Fruit fly (Drosophila melanogaster): Measurements from ENCODE around the gene CG13315.

The CG13315 gene

dm6 chr3L:9096648-9097047 is at the start of gene CG13315:
Gene CG13315 (plus strand): TSS chr3L:9096877.
- no peak for TF ChIP-seq D1 (tag; optimal IDR thresholded peaks at IDR 0.05)
- no peak for TF ChIP-seq CG34367 (tag; optimal IDR thresholded peaks at IDR 0.05)
- TF ChIP-seq CG10348 (GFP tag; IDR thresholded peaks at IDR 0.05): no peak
- TF ChIP-seq CG14655 (GFP tag; optimal IDR thresholded peaks at IDR 0.05): no peak
- no peak for TF ChIP-seq gl (tag; optimal IDR thresholded peaks at IDR 0.05)
- TF ChIP-seq rn (GFP tag; IDR thresholded peaks at IDR 0.05): no peak
- TF ChIP-seq CG32121 (GFP tag; IDR thresholded peaks at IDR 0.05): no peak
- TF ChIP-seq Ets98B (GFP tag; IDR thresholded peaks at IDR 0.05): no peak
- no peak for TF ChIP-seq CG8301 (tag; optimal IDR thresholded peaks at IDR 0.05)
- TF ChIP-seq Pif1A (GFP tag; optimal IDR thresholded peaks at IDR 0.05): no peak
- TF ChIP-seq CG17806 (tag; optimal IDR thresholded peaks at IDR 0.05): no peak
- TF ChIP-seq Snoo (tag; optimal IDR thresholded peaks at IDR 0.05): no peak
- no peak for TF ChIP-seq CG12605 (GFP tag; IDR thresholded peaks at IDR 0.05)
- no peak for TF ChIP-seq CG13204 (GFP tag; optimal IDR thresholded peaks at IDR 0.05)
- TF ChIP-seq CG4496 (GFP tag; IDR thresholded peaks at IDR 0.05): no peak
- TF ChIP-seq fd96Ca (GFP tag; IDR thresholded peaks at IDR 0.05): no peak
- TF ChIP-seq CG15710 (tag; optimal IDR thresholded peaks at IDR 0.05): no peak
- TF ChIP-seq Pif1B (GFP tag; optimal IDR thresholded peaks at IDR 0.05): no peak
- TF ChIP-seq EcR (GFP tag; optimal IDR thresholded peaks at IDR 0.05): no peak

- TF ChIP-seq CG13204 (GFP tag; optimal IDR thresholded peaks at IDR 0.05) (no peak), CG4496 (GFP tag; IDR thresholded peaks at IDR 0.05) (peak; percentile 55; the same call in 2 of the 3 replicates)
Measured at dm6 chr3L:9047062-9047461, 49.6 kb upstream of the CG13315 start, which contains the start of gene Argk2. Gene Argk2 (plus strand): TSS chr3L:9047439.

DNA sequence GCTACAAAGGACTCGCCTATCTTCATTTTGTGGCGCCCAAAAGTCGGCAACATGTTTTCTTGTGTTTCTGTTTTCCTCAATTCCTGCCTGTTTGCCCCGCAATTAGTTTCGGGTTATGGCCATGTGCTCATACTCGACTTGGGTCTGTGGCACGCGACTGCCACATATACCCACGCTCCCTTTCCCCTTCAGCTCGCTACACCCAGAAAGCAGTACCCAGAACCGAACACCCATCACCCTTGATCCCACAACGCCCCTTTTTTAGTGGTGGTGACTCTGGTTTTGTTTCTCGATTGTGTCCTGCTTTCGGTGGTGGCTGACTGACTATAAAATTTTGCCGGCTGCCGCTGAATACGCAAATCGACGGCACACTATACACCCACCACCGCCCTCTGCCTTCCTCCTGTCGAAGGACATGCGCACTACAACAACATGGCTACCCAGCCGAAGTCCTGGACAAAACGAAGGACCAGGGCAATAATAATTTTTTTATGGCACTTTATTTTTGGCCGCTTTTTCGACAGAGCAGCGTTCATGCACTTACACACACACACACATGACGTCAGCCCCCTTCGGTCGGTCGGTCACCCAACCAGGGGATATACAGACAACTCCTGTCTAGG is 46.1 kb upstream of the CG13315 start:
- no peak for TF ChIP-seq gl (tag; optimal IDR thresholded peaks at IDR 0.05)
- TF ChIP-seq D1 (tag; optimal IDR thresholded peaks at IDR 0.05): no peak
- no peak for TF ChIP-seq Pif1B (GFP tag; optimal IDR thresholded peaks at IDR 0.05)
- TF ChIP-seq Ets98B (GFP tag; IDR thresholded peaks at IDR 0.05): no peak
- no peak for TF ChIP-seq rn (GFP tag; IDR thresholded peaks at IDR 0.05)
- TF ChIP-seq CG12605 (GFP tag; IDR thresholded peaks at IDR 0.05): no peak
- TF ChIP-seq CG8301 (tag; optimal IDR thresholded peaks at IDR 0.05): no peak
- TF ChIP-seq CG4496 (GFP tag; IDR thresholded peaks at IDR 0.05): no peak

dm6 chr3L:9051830-9052259 is 44.8 kb upstream of the CG13315 start:
- TF ChIP-seq CG8301 (tag; optimal IDR thresholded peaks at IDR 0.05) (no peak), CG4496 (GFP tag; IDR thresholded peaks at IDR 0.05) (no peak), CG34367 (tag; optimal IDR thresholded peaks at IDR 0.05) (no peak), CG14655 (GFP tag; optimal IDR thresholded peaks at IDR 0.05) (no peak), Pif1A (GFP tag; optimal IDR thresholded peaks at IDR 0.05) (no peak), D1 (tag; optimal IDR thresholded peaks at IDR 0.05) (no peak), rn (GFP tag; IDR thresholded peaks at IDR 0.05) (no peak), Pif1B (GFP tag; optimal IDR thresholded peaks at IDR 0.05) (no peak), CG32121 (GFP tag; IDR thresholded peaks at IDR 0.05) (no peak), Ets98B (GFP tag; IDR thresholded peaks at IDR 0.05) (no peak), CG10348 (GFP tag; IDR thresholded peaks at IDR 0.05) (no peak), CG13204 (GFP tag; optimal IDR thresholded peaks at IDR 0.05) (no peak), gl (tag; optimal IDR thresholded peaks at IDR 0.05) (no peak), CG12605 (GFP tag; IDR thresholded peaks at IDR 0.05) (no peak)

DNA sequence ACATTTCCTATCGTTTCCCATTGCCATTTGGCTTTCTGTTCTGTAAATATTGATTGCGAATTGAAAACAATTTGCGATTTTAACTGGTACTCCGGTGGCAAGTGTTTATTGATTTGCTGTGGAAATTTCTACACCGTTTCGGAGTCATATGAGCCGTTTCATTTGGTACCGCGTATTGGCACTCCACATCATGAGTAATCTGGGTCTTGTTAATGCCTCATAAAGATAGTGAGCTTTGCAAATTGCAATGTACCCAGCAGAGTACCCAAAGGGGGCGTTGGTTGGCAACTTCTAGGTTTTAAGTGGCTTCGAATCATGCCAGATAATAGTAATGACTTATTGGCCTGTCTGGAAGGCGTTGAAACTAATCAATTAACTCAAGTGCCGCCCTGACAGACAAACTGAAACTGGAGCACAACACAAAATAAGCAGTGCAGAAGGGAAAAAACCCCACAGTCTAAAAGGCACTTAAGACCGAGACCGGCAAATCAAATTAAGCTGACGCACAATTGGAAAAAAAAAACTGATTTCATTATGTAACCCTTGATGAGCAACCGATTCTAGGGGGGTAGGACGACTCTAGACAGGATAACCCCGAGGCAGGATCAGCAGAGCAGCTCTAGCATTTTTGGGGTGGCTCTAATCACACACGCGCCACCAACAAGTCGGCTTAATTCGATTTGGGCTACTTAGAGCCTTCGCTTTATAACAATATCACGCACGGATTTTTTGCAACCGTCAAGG is 43.7 kb upstream of the CG13315 start:
- no peak for TF ChIP-seq Snoo (tag; optimal IDR thresholded peaks at IDR 0.05)
- TF ChIP-seq CG4496 (GFP tag; IDR thresholded peaks at IDR 0.05): no peak
- TF ChIP-seq fd96Ca (GFP tag; IDR thresholded peaks at IDR 0.05): no peak
- TF ChIP-seq EcR (GFP tag; optimal IDR thresholded peaks at IDR 0.05): no peak
- no peak for TF ChIP-seq Pif1B (GFP tag; optimal IDR thresholded peaks at IDR 0.05)
- TF ChIP-seq CG32121 (GFP tag; IDR thresholded peaks at IDR 0.05): no peak
- no peak for TF ChIP-seq CG17806 (tag; optimal IDR thresholded peaks at IDR 0.05)
- TF ChIP-seq CG13204 (GFP tag; optimal IDR thresholded peaks at IDR 0.05): no peak
- no peak for TF ChIP-seq CG8159 (tag; optimal IDR thresholded peaks at IDR 0.05)
- no peak for TF ChIP-seq CG10348 (GFP tag; IDR thresholded peaks at IDR 0.05)
- TF ChIP-seq Ets98B (GFP tag; IDR thresholded peaks at IDR 0.05): no peak
- no peak for TF ChIP-seq CG8301 (tag; optimal IDR thresholded peaks at IDR 0.05)
- TF ChIP-seq Pif1A (GFP tag; optimal IDR thresholded peaks at IDR 0.05): no peak
- TF ChIP-seq gl (tag; optimal IDR thresholded peaks at IDR 0.05): no peak

DNA sequence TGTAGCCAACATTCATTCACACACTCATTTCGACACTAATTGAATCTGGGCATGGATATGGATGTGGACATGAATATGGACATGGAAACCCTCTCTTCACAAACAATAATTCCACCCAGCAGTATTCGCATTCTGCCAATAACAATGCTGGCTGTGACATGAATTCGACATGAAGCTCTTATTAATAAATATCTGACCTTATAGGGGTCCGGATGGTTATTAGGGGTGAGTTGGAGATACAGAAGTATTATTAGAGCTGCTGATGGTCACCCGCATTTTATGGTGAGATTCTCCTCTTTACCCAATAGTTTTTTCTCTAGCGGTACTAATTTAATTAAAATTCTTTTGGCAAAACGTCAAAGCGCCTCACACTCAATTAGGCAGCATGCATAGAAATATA is 42.4 kb upstream of the CG13315 start:
- TF ChIP-seq CG9948 (tag; optimal IDR thresholded peaks at IDR 0.05) (no peak), Ets98B (GFP tag; IDR thresholded peaks at IDR 0.05) (no peak), D1 (tag; optimal IDR thresholded peaks at IDR 0.05) (no peak), CG10348 (GFP tag; IDR thresholded peaks at IDR 0.05) (no peak), CG8159 (tag; optimal IDR thresholded peaks at IDR 0.05) (no peak), CG13204 (GFP tag; optimal IDR thresholded peaks at IDR 0.05) (no peak), fd96Ca (GFP tag; IDR thresholded peaks at IDR 0.05) (no peak), CG4496 (GFP tag; IDR thresholded peaks at IDR 0.05) (no peak), CG14655 (GFP tag; optimal IDR thresholded peaks at IDR 0.05) (no peak), CG32121 (GFP tag; IDR thresholded peaks at IDR 0.05) (no peak), EcR (GFP tag; optimal IDR thresholded peaks at IDR 0.05) (no peak), gl (tag; optimal IDR thresholded peaks at IDR 0.05) (no peak), CG15710 (tag; optimal IDR thresholded peaks at IDR 0.05) (no peak), Pif1A (GFP tag; optimal IDR thresholded peaks at IDR 0.05) (no peak), Snoo (tag; optimal IDR thresholded peaks at IDR 0.05) (no peak), Pif1B (GFP tag; optimal IDR thresholded peaks at IDR 0.05) (no peak), rn (GFP tag; IDR thresholded peaks at IDR 0.05) (no peak), CG17806 (tag; optimal IDR thresholded peaks at IDR 0.05) (no peak), CG34367 (tag; optimal IDR thresholded peaks at IDR 0.05) (no peak)

Measured in whole organism, pupa.